Worm (Caenorhabditis elegans) whole organism, late embryonic: ENCODE data around the gene peli-1.

ENCODE experiments used
- C38D4.7 ChIP-seq: fragments of 200-800 bp; sonication (Bioruptor generic); optimal IDR thresholded peaks from 2 replicates; lab custom pipeline; 2018; ENCODE audit warnings: mild to moderate bottlenecking, missing genetic modification characterization, moderate library complexity, missing compliant biosample characterization
- ceh-18 ChIP-seq: sonication (generic microtip); optimal IDR thresholded peaks from 2 replicates; lab custom pipeline; 2016; ENCODE audit warnings: missing genetic modification characterization, missing compliant biosample characterization
- ceh-19 ChIP-seq: fragments of 200-800 bp; sonication (Bioruptor generic); optimal IDR thresholded peaks from 2 replicates; lab custom pipeline; 2018; ENCODE audit warnings: mild to moderate bottlenecking, missing genetic modification characterization, missing compliant biosample characterization
- ceh-30 ChIP-seq: fragments of 150-350 bp; optimal IDR thresholded peaks from 2 replicates; lab custom pipeline; 2014; ENCODE audit warnings: missing biosample characterization, missing genetic modification characterization
- ceh-31 ChIP-seq: sonication (generic microtip); optimal IDR thresholded peaks from 2 replicates; lab custom pipeline; 2016; ENCODE audit warnings: missing genetic modification characterization, missing compliant biosample characterization
- ceh-45 ChIP-seq: fragments of 200-800 bp; sonication (Bioruptor generic); IDR thresholded peaks from 2 replicates; pipeline ENCODE4 v1.3.6; 2022; ENCODE audit warnings: missing genetic modification reagents, missing genetic modification characterization, missing compliant biosample characterization
- ceh-6 ChIP-seq: fragments of 200-800 bp; sonication (Bioruptor generic); optimal IDR thresholded peaks from 2 replicates; lab custom pipeline; 2018; ENCODE audit warnings: mild to moderate bottlenecking, missing genetic modification characterization, missing compliant biosample characterization
- che-1 ChIP-seq: sonication (generic microtip); optimal IDR thresholded peaks from 2 replicates; lab custom pipeline; 2016; ENCODE audit warnings: mild to moderate bottlenecking, missing genetic modification characterization, missing compliant biosample characterization
- dmd-4 ChIP-seq: sonication (generic microtip); optimal IDR thresholded peaks from 2 replicates; lab custom pipeline; 2016; ENCODE audit warnings: borderline replicate concordance, missing genetic modification characterization, missing compliant biosample characterization
- elt-2 ChIP-seq: sonication (generic microtip); optimal IDR thresholded peaks from 2 replicates; lab custom pipeline; 2016; ENCODE audit warnings: missing genetic modification reagents, missing genetic modification characterization, missing compliant biosample characterization
- ets-4 ChIP-seq: sonication (generic microtip); optimal IDR thresholded peaks from 2 replicates; lab custom pipeline; 2016; ENCODE audit warnings: missing genetic modification characterization, missing compliant biosample characterization
- eyg-1 ChIP-seq: sonication (generic microtip); optimal IDR thresholded peaks from 2 replicates; lab custom pipeline; 2016; ENCODE audit warnings: missing genotype, missing genetic modification characterization, missing compliant biosample characterization
- fax-1 ChIP-seq: sonication (generic microtip); optimal IDR thresholded peaks from 2 replicates; lab custom pipeline; 2016; ENCODE audit warnings: missing genotype, missing genetic modification characterization, missing compliant biosample characterization
- fkh-6 ChIP-seq: sonication (generic microtip); optimal IDR thresholded peaks from 2 replicates; lab custom pipeline; 2016; ENCODE audit warnings: missing genetic modification characterization, missing compliant biosample characterization
- gmeb-2 ChIP-seq: sonication (generic microtip); optimal IDR thresholded peaks from 2 replicates; lab custom pipeline; 2016; ENCODE audit warnings: missing genetic modification characterization, inconsistent platforms, missing compliant biosample characterization
- hlh-13 ChIP-seq: fragments of 200-800 bp; sonication (Bioruptor generic); optimal IDR thresholded peaks from 2 replicates; lab custom pipeline; 2018; ENCODE audit warnings: mild to moderate bottlenecking, missing genetic modification characterization, missing compliant biosample characterization
- hlh-30 ChIP-seq: sonication (generic microtip); optimal IDR thresholded peaks from 2 replicates; lab custom pipeline; 2017; ENCODE audit warnings: antibody characterized with exemption, missing genetic modification characterization, missing compliant biosample characterization; ENCODE audit not compliant: insufficient read depth
- lim-6 ChIP-seq: sonication (generic microtip); optimal IDR thresholded peaks from 2 replicates; lab custom pipeline; 2016; ENCODE audit warnings: missing genetic modification characterization, missing compliant biosample characterization
- lin-11 ChIP-seq: fragments of 200-800 bp; sonication (Bioruptor generic); optimal IDR thresholded peaks from 2 replicates; lab custom pipeline; 2018; ENCODE audit warnings: mild to moderate bottlenecking, missing genetic modification characterization, missing compliant biosample characterization
- madf-2 ChIP-seq: sonication (generic microtip); optimal IDR thresholded peaks from 2 replicates; lab custom pipeline; 2017; ENCODE audit warnings: missing genetic modification characterization, missing compliant biosample characterization
- mec-3 ChIP-seq: sonication (generic microtip); optimal IDR thresholded peaks from 2 replicates; lab custom pipeline; 2016; ENCODE audit warnings: borderline replicate concordance, missing genetic modification characterization, missing compliant biosample characterization
- nhr-11 ChIP-seq: fragments of 150-350 bp; optimal IDR thresholded peaks from 2 replicates; lab custom pipeline; 2014; ENCODE audit warnings: missing biosample characterization, missing genetic modification characterization
- npax-4 ChIP-seq: sonication (generic microtip); optimal IDR thresholded peaks from 2 replicates; lab custom pipeline; 2016; ENCODE audit warnings: missing genetic modification characterization, missing compliant biosample characterization
- odd-2 ChIP-seq: sonication (generic microtip); optimal IDR thresholded peaks from 2 replicates; lab custom pipeline; 2017; ENCODE audit warnings: antibody characterized with exemption, mild to moderate bottlenecking, missing genetic modification characterization, missing compliant biosample characterization
- pag-3 ChIP-seq: sonication (generic microtip); optimal IDR thresholded peaks from 2 replicates; lab custom pipeline; 2016; ENCODE audit warnings: missing compliant biosample characterization, missing genetic modification characterization, borderline replicate concordance
- pat-9 ChIP-seq: fragments of 200-800 bp; sonication (Bioruptor generic); optimal IDR thresholded peaks from 2 replicates; lab custom pipeline; 2018; ENCODE audit warnings: mild to moderate bottlenecking, missing genetic modification characterization, moderate library complexity, missing compliant biosample characterization
- rnt-1 ChIP-seq: sonication (generic microtip); optimal IDR thresholded peaks from 2 replicates; lab custom pipeline; 2016; ENCODE audit warnings: missing genetic modification characterization, missing compliant biosample characterization
- sox-4 ChIP-seq: sonication (generic microtip); optimal IDR thresholded peaks from 2 replicates; lab custom pipeline; 2017; ENCODE audit warnings: mild to moderate bottlenecking, missing genetic modification characterization, inconsistent platforms, missing compliant biosample characterization
- tbx-2 ChIP-seq: sonication (generic microtip); optimal IDR thresholded peaks from 2 replicates; lab custom pipeline; 2016; ENCODE audit warnings: missing genetic modification characterization, missing compliant biosample characterization
- ttx-3 ChIP-seq: sonication (generic microtip); optimal IDR thresholded peaks from 2 replicates; lab custom pipeline; 2016; ENCODE audit warnings: missing genetic modification reagents, missing genetic modification characterization, missing compliant biosample characterization
- unc-42 ChIP-seq: sonication (generic microtip); optimal IDR thresholded peaks from 2 replicates; lab custom pipeline; 2016; ENCODE audit warnings: missing genotype, missing genetic modification characterization, missing compliant biosample characterization
- unc-55 ChIP-seq: sonication (generic microtip); optimal IDR thresholded peaks from 2 replicates; lab custom pipeline; 2017; ENCODE audit warnings: missing biosample characterization, missing genetic modification reagents, missing genetic modification characterization
- zip-5 ChIP-seq: sonication (generic microtip); optimal IDR thresholded peaks from 2 replicates; lab custom pipeline; 2016; ENCODE audit warnings: missing genetic modification characterization, missing compliant biosample characterization
- ztf-16 ChIP-seq: sonication (generic microtip); optimal IDR thresholded peaks from 2 replicates; lab custom pipeline; 2017; ENCODE audit warnings: missing genetic modification characterization, missing compliant biosample characterization

peli-1 gene

ce11 chrV:5693595-5693994 is 12.0 kb upstream of the peli-1 start:
- no peak for TF ChIP-seq ceh-19 (GFP tag; lab: Kevin White, UChicago)
- no peak for TF ChIP-seq pat-9 (tag; lab: Kevin White, UChicago)
- TF ChIP-seq ceh-45 (GFP tag; lab: Robert Waterston, UW): no peak
- no peak for TF ChIP-seq lim-6 (tag; lab: Kevin White, UChicago)
- TF ChIP-seq npax-4 (tag; lab: Kevin White, UChicago): no peak
- TF ChIP-seq madf-2 (tag; lab: Kevin White, UChicago): no peak
- TF ChIP-seq zip-5: no peak
- TF ChIP-seq sox-4 (tag; lab: Kevin White, UChicago): no peak
- no peak for TF ChIP-seq ztf-16 (tag; lab: Kevin White, UChicago)
- no peak for TF ChIP-seq unc-55
- TF ChIP-seq gmeb-2 (tag; lab: Kevin White, UChicago): no peak
- TF ChIP-seq dmd-4 (tag; lab: Kevin White, UChicago): no peak
- TF ChIP-seq fax-1: no peak
- TF ChIP-seq ceh-6 (GFP tag; lab: Kevin White, UChicago): no peak
- TF ChIP-seq ceh-31 (tag; lab: Kevin White, UChicago): no peak
- TF ChIP-seq ttx-3 (tag; lab: Kevin White, UChicago): no peak
- TF ChIP-seq unc-42 (tag; lab: Kevin White, UChicago): no peak
- TF ChIP-seq pag-3 (tag; lab: Kevin White, UChicago): no peak
- TF ChIP-seq, all 69 proteins: peak for 0

DNA sequence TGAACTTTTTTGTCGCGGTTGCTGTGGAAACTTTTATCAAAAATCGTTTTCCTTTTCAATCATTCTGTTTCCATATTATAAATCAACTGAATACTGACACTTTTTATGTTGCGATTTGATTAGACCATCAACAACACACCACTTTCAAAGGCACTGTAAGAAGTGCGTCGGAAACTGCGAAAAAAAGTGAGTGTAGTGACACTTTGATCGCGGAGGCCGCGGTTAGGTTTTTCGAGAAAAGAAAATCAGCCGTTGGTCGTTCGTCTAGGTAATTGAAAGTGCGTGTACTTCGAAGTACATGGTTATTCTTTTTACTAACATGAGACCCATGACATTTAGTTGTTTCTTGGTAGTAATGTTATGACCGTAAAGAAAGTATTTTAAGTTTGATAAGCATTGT is 10.0 kb upstream of the peli-1 start:
- TF ChIP-seq odd-2 (no peak), mec-3 (tag; lab: Kevin White, UChicago) (no peak), ceh-18 (tag; lab: Kevin White, UChicago) (no peak), ceh-30 (no peak), ceh-6 (GFP tag; lab: Kevin White, UChicago) (no peak), elt-2 (tag; lab: Kevin White, UChicago) (no peak), C38D4.7 (GFP tag; lab: Kevin White, UChicago) (no peak), hlh-30 (tag; lab: Kevin White, UChicago) (no peak)

DNA sequence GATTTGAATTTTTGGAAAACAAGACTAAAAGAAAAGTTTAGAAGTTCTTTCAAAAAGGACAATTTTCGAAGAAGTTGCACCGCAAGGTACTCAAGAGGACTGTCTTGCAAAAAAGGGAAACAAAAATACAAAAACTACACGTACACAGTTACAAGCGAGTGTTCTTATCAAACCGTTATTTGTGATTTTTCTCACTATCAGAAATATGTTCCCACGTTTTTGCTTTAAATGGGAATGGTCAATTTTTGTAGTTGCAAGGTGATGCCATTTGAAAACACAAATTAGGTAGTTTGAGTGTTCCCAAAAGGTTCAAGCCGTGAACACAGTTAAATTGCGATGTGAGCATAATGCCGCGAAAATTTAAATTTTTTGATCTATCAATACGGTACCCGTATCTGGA is 9.4 kb upstream of the peli-1 start:
- TF ChIP-seq tbx-2 (tag; lab: Kevin White, UChicago) (no peak), ztf-16 (tag; lab: Kevin White, UChicago) (no peak), sox-4 (tag; lab: Kevin White, UChicago) (no peak), odd-2 (no peak), pag-3 (tag; lab: Kevin White, UChicago) (no peak), zip-5 (no peak), lin-11 (tag; lab: Kevin White, UChicago) (no peak), hlh-30 (tag; lab: Kevin White, UChicago) (no peak), che-1 (tag; lab: Kevin White, UChicago) (no peak)

DNA sequence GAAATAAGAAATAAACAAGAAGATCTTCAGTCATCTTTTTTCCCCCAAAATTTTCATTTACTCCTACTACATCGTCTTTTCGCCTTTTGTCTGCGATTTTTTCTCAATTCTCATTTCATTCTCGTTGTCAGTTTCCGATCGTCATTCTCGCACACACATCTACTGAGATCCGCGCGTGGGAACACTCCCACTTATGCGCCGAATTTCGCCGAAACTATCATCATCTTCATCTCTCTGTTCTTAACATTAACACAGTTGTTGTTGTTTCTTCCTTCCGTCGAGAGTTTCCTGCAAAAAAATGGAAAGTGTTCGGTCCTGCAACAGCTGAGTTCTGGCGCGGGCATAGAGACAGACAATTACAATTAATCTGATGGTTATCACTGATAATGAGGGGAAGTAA is 8.0 kb upstream of the peli-1 start:
- TF ChIP-seq che-1 (tag; lab: Kevin White, UChicago): no peak
- TF ChIP-seq eyg-1 (tag; lab: Kevin White, UChicago): no peak
- TF ChIP-seq nhr-11 (tag; lab: Kevin White, UChicago): no peak
- no peak for TF ChIP-seq rnt-1 (tag; lab: Kevin White, UChicago)
- no peak for TF ChIP-seq hlh-13 (GFP tag; lab: Kevin White, UChicago)
- no peak for TF ChIP-seq ceh-30
- TF ChIP-seq fkh-6 (tag; lab: Kevin White, UChicago): no peak
- TF ChIP-seq fax-1: no peak
- TF ChIP-seq gmeb-2 (tag; lab: Kevin White, UChicago): no peak
- TF ChIP-seq ets-4 (tag; lab: Kevin White, UChicago): no peak
